Worm (Caenorhabditis elegans): ENCODE results near the gene pipp-4P.

DNA sequence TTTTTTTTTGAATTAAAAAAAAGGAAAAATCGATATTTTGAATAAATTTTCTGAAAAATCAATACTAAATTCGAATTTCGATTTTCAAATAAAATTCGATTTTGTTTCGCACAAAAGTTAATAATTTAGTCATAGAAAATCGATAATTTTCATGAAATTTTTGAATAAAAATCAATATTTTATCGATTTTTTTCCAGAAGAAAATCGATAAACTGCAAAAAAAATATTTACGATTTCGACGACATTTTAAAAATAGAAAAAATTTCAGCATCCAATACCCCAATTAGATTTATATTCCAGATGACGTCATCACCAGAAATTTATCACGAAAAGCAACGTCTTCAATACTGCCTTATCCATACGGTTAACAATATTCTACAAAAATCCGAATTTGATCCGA is 17.3 kb downstream of the pipp-4P start, which contains the start of gene josd-1:
- TF ChIP-seq him-1 (tag; optimal IDR thresholded peaks at IDR 0.05) (no peak), dao-5 (tag; optimal IDR thresholded peaks at IDR 0.05) (no peak), W03F9.2 (tag; optimal IDR thresholded peaks at IDR 0.05) (no peak)

All from whole organism, L4/young adult.